Fruit fly (Drosophila melanogaster): ENCODE measurements around the gene drd.

The drd gene

DNA sequence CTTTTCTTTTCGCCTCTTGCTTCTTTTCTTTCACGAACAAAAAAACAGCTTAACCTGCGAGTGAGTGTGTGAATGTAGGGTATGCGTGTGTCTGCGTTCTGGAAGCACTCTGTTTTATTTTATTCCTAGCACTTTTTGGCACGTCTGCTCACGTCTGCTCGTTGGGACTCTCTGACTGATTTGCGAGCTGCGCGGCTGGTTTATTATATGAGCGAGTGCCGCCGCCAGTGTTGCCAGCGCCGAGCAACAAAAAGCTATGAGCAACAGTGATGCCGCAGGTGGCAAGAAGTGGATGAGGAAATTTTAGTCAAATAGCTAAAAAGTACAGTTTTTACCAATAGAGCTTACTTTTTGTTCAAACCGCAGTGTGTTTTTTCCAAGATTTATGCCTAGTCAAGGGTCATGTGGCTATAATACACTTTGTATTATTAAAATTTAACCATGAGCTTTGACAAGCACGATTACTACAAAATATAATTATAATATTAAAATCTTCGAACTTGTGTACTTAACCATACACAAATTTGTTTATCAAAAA, 49.4 kb upstream of the drd start, which contains the start of gene Lsd-2 (continued):
- TF ChIP-seq hb (GFP tag; IDR thresholded peaks at IDR 0.05; ENCODE audit: partially characterized antibody) (no peak), CG5245 (GFP tag; optimal IDR thresholded peaks at IDR 0.05) (no peak), CG6272 (GFP tag; IDR thresholded peaks at IDR 0.05) (no peak), luna (GFP tag; optimal IDR thresholded peaks at IDR 0.05) (no peak), dati (GFP tag; IDR thresholded peaks at IDR 0.05) (no peak), en (GFP tag; optimal IDR thresholded peaks at IDR 0.05) (no peak), CG16813 (GFP tag; IDR thresholded peaks at IDR 0.05; ENCODE audit: partially characterized antibody) (no peak), slou (GFP tag; optimal IDR thresholded peaks at IDR 0.05) (no peak), Hr51 (GFP tag; optimal IDR thresholded peaks at IDR 0.05) (no peak), CG15601 (tag; optimal IDR thresholded peaks at IDR 0.05) (no peak), E2f1 (GFP tag; IDR thresholded peaks at IDR 0.05) (no peak), gfzf (GFP tag; optimal IDR thresholded peaks at IDR 0.05) (no peak), ind (GFP tag; optimal IDR thresholded peaks at IDR 0.05) (peak; percentile 17), amos (GFP tag; IDR thresholded peaks at IDR 0.05; ENCODE audit: partially characterized antibody) (peak; percentile 46; the same call in 1 of the 2 replicates), CG3726 (GFP tag; IDR thresholded peaks at IDR 0.05) (no peak), E2f2 (GFP tag; IDR thresholded peaks at IDR 0.05) (no peak), crol (GFP tag; IDR thresholded peaks at IDR 0.05) (no peak), lbe (GFP tag; optimal IDR thresholded peaks at IDR 0.05) (no peak), CG7928 (GFP tag; optimal IDR thresholded peaks at IDR 0.05) (no peak), Drgx (GFP tag; IDR thresholded peaks at IDR 0.05) (peak; percentile 44; the same call in 1 of the 2 replicates), bowl (GFP tag; IDR thresholded peaks at IDR 0.05) (no peak), CG12769 (tag; optimal IDR thresholded peaks at IDR 0.05) (peak; percentile 74), CG8478 (optimal IDR thresholded peaks at IDR 0.05) (no peak), MESR4 (GFP tag; optimal IDR thresholded peaks at IDR 0.05) (peak; percentile 5), Rx (GFP tag; IDR thresholded peaks at IDR 0.05) (no peak), pum (GFP tag; optimal IDR thresholded peaks at IDR 0.05) (no peak), wek (GFP tag; optimal IDR thresholded peaks at IDR 0.05) (no peak), dmrt11E (tag; optimal IDR thresholded peaks at IDR 0.05) (no peak), CG4820 (GFP tag; optimal IDR thresholded peaks at IDR 0.05) (no peak), CG14710 (tag; optimal IDR thresholded peaks at IDR 0.05) (peak; percentile 17), CG14050 (GFP tag; IDR thresholded peaks at IDR 0.05) (no peak), gcm (GFP tag; optimal IDR thresholded peaks at IDR 0.05) (no peak), pita (GFP tag; optimal IDR thresholded peaks at IDR 0.05) (no peak), hth (optimal IDR thresholded peaks at IDR 0.05) (no peak), CG12942 (GFP tag; optimal IDR thresholded peaks at IDR 0.05) (no peak), caup (GFP tag; optimal IDR thresholded peaks at IDR 0.05; ENCODE audit: severe bottlenecking) (peak; percentile 47), wdn (GFP tag; IDR thresholded peaks at IDR 0.05) (no peak), tap (tag; optimal IDR thresholded peaks at IDR 0.05) (no peak), Hsf (GFP tag; optimal IDR thresholded peaks at IDR 0.05) (no peak), CG1603 (tag; optimal IDR thresholded peaks at IDR 0.05) (peak; percentile 20), sna (GFP tag; IDR thresholded peaks at IDR 0.05; ENCODE audit: partially characterized antibody) (no peak), salm (tag; optimal IDR thresholded peaks at IDR 0.05) (no peak), fru (optimal IDR thresholded peaks at IDR 0.05) (no peak), lilli (GFP tag; optimal IDR thresholded peaks at IDR 0.05) (peak; percentile 42), sima (GFP tag; optimal IDR thresholded peaks at IDR 0.05) (no peak), CG12236 (GFP tag; optimal IDR thresholded peaks at IDR 0.05) (no peak), CG4730 (GFP tag; IDR thresholded peaks at IDR 0.05) (no peak), ato (GFP tag; IDR thresholded peaks at IDR 0.05; ENCODE audit: partially characterized antibody) (no peak), dimm (GFP tag; IDR thresholded peaks at IDR 0.05) (no peak), CG8359 (GFP tag; optimal IDR thresholded peaks at IDR 0.05; ENCODE audit: borderline replicate concordance) (no peak), CG14014 (GFP tag; IDR thresholded peaks at IDR 0.05) (peak; percentile 41; the same call in 1 of the 2 replicates)
